Worm (Caenorhabditis elegans) whole organism, early embryonic: ENCODE data around the gene F23B2.10.
A peak's percentile ranks its signal among the peaks of the same experiment; 100 is the strongest.

Experiments
- B0310.2 ChIP-seq: sonication (generic microtip); optimal IDR thresholded peaks from 2 replicates; lab custom pipeline; 2016; ENCODE audit warnings: mild to moderate bottlenecking, missing genetic modification characterization, missing compliant biosample characterization
- F13C5.2 ChIP-seq: sonication (generic microtip); optimal IDR thresholded peaks from 2 replicates; lab custom pipeline; 2017; ENCODE audit warnings: mild to moderate bottlenecking, missing genetic modification characterization, inconsistent platforms, missing compliant biosample characterization
- aly-1 ChIP-seq: sonication (generic microtip); optimal IDR thresholded peaks from 2 replicates; lab custom pipeline; 2016; ENCODE audit warnings: missing genetic modification characterization, missing compliant biosample characterization
- ama-1 ChIP-seq: fragments of 150-350 bp; optimal IDR thresholded peaks from 2 replicates; lab custom pipeline; 2014
- ceh-13 ChIP-seq: fragments of 200-800 bp; sonication (Bioruptor generic); optimal IDR thresholded peaks from 2 replicates; lab custom pipeline; 2018; ENCODE audit warnings: mild to moderate bottlenecking, missing genetic modification characterization, missing compliant biosample characterization
- ceh-36 ChIP-seq: sonication (generic microtip); optimal IDR thresholded peaks from 2 replicates; lab custom pipeline; 2016; ENCODE audit warnings: missing genetic modification characterization, inconsistent platforms, missing compliant biosample characterization
- ets-7 ChIP-seq: sonication (generic microtip); optimal IDR thresholded peaks from 2 replicates; lab custom pipeline; 2016; ENCODE audit warnings: missing genotype, missing genetic modification characterization, missing compliant biosample characterization
- flt-1 ChIP-seq: fragments of 200-800 bp; sonication (Bioruptor generic); IDR thresholded peaks from 2 replicates; pipeline ENCODE4 v1.3.6; 2022; ENCODE audit warnings: missing genetic modification characterization, missing compliant biosample characterization
- hmbx-1 ChIP-seq: sonication (generic microtip); optimal IDR thresholded peaks from 2 replicates; lab custom pipeline; 2016; ENCODE audit warnings: mild to moderate bottlenecking, missing genetic modification characterization, missing compliant biosample characterization
- hmg-4 ChIP-seq: fragments of 200-800 bp; sonication (Bioruptor generic); optimal IDR thresholded peaks from 2 replicates; lab custom pipeline; 2018; ENCODE audit warnings: mild to moderate bottlenecking, missing genetic modification characterization, missing compliant biosample characterization
- hnd-1 ChIP-seq: sonication (generic microtip); optimal IDR thresholded peaks from 2 replicates; lab custom pipeline; 2016; ENCODE audit warnings: missing genetic modification characterization, missing compliant biosample characterization
- pes-1 ChIP-seq: fragments of 200-800 bp; sonication (Bioruptor generic); IDR thresholded peaks from 2 replicates; pipeline ENCODE4 v1.3.6; 2022; ENCODE audit warnings: missing genetic modification reagents, missing genetic modification characterization, missing compliant biosample characterization
- scrt-1 ChIP-seq: fragments of 200-800 bp; sonication (Bioruptor generic); IDR thresholded peaks from 2 replicates; pipeline ENCODE4 v1.3.6; 2022; ENCODE audit warnings: missing genetic modification characterization, missing compliant biosample characterization
- sea-1 ChIP-seq: fragments of 200-800 bp; sonication (Bioruptor generic); conservative IDR thresholded peaks from 2 replicates; pipeline ENCODE4 v1.3.6; 2022; ENCODE audit warnings: missing genetic modification characterization, missing compliant biosample characterization
- tbx-11 ChIP-seq: fragments of 200-800 bp; sonication (Bioruptor generic); IDR thresholded peaks from 2 replicates; pipeline ENCODE4 v1.3.6; 2022; ENCODE audit warnings: missing genetic modification characterization, missing compliant biosample characterization
- tbx-37 ChIP-seq: fragments of 200-800 bp; sonication (Bioruptor generic); conservative IDR thresholded peaks from 2 replicates; pipeline ENCODE4 v1.3.6; 2022; ENCODE audit warnings: missing genetic modification reagents, missing genetic modification characterization, missing compliant biosample characterization
- tra-4 ChIP-seq: sonication (generic microtip); optimal IDR thresholded peaks from 2 replicates; lab custom pipeline; 2017; ENCODE audit warnings: missing genetic modification characterization, missing compliant biosample characterization

F23B2.10 gene

ce11 chrIV:9107464-9107863, 46.7 kb downstream of the F23B2.10 start:
- TF ChIP-seq F13C5.2 (peak; percentile 36), hnd-1 (tag; lab: Kevin White, UChicago) (no peak)

DNA sequence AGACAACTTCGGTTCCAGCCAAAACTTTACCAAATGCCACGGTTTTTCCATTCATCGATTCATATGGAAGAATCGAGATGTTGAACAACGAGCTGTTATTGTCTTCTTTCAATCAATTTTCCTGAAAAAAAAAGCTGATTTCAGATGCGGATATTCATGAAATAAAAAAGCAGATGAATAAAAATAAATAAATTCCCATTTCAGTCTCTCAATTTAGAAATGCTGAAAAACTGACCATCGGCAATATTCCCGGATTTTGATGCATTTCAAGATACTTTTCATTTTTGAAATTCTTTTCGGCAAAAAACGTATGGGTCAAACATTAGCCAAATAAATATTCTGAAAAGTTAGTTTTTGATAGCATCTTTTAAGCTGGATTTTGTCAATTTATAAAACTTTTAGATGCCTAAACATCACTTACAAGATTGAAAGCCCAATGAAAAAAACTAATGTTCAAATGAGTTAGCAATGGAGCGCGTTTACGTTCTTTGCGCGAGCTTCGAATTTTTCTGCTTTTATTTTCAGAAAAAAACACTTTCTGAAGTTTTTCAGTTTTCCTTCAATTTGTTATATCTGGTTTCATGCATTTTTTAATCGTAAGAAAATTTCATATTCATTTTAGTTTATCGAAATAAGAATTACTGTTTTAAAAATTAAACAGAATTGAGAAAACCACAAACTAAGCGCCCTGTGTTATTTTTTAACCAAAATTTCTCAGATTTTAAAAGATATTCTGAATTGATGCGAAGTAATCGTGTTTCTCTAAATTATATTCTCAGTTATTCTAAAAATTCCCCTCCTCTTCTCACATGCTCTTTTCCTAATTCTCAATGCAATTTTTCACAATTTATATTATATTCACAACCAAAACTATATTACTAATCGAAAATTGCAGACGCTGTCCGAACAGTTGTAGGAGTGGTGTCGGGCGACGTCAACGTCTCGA, 49.8 kb downstream of the F23B2.10 start, which contains the start of the genes C01F6.14 and fem-3:
TSS of gene C01F6.14 (minus strand) at position 51 of the 946 bp plus-strand sequence.
TSS of gene fem-3 (plus strand) at position 896 of the 946 bp plus-strand sequence.
- no peak for TF ChIP-seq hnd-1 (tag; lab: Kevin White, UChicago)
- TF ChIP-seq ceh-36 (tag; lab: Kevin White, UChicago) = no peak
- TF ChIP-seq ama-1 = no peak
- TF ChIP-seq aly-1 = no peak
- TF ChIP-seq hmbx-1 (tag; lab: Kevin White, UChicago) = no peak
- TF ChIP-seq ceh-13 (GFP tag; lab: Kevin White, UChicago) = no peak
- TF ChIP-seq ets-7 = no peak
- TF ChIP-seq hmg-4 (GFP tag; lab: Kevin White, UChicago) = no peak
- no peak for TF ChIP-seq scrt-1 (GFP tag; lab: Robert Waterston, UW)
- no peak for TF ChIP-seq pes-1
- no peak for TF ChIP-seq tra-4 (tag; lab: Kevin White, UChicago)
- TF ChIP-seq tbx-11 (GFP tag; lab: Robert Waterston, UW) = no peak
- TF ChIP-seq sea-1 (GFP tag; lab: Robert Waterston, UW) = no peak
- no peak for TF ChIP-seq B0310.2
- TF ChIP-seq flt-1 (GFP tag; lab: Robert Waterston, UW) = no peak
- no peak for TF ChIP-seq tbx-37 (GFP tag; lab: Robert Waterston, UW)
- TF ChIP-seq F13C5.2 = no peak
